Fruit fly (Drosophila melanogaster) whole organism, embryonic: ENCODE results near the gene cni.

Source experiments
- Antp ChIP-seq: fragments of 200-800 bp; sonication (Bioruptor generic); optimal IDR thresholded peaks from 3 replicates; lab custom pipeline; 2016; ENCODE audit warnings: missing biosample characterization, missing genetic modification characterization
- Awh ChIP-seq: fragments of 200-800 bp; sonication (Bioruptor generic); IDR thresholded peaks from 2 replicates; pipeline ENCODE4, ENCODE4 v1.3.6; 2022; ENCODE audit warnings: missing biosample characterization, missing genetic modification characterization
- B-H1 ChIP-seq: fragments of 200-800 bp; sonication (Bioruptor generic); IDR thresholded peaks from 3 replicates; pipeline ENCODE4 v1.3.6; 2022; ENCODE audit warnings: missing biosample characterization, missing genetic modification characterization
- Blimp-1 ChIP-seq: fragments of 200-800 bp; sonication (Bioruptor generic); optimal IDR thresholded peaks from 3 replicates; lab custom pipeline; 2018; ENCODE audit warnings: missing biosample characterization, missing genetic modification characterization, mild to moderate bottlenecking, moderate library complexity, missing genetic modification reagents
- C15 ChIP-seq: fragments of 200-800 bp; sonication (Bioruptor generic); IDR thresholded peaks from 3 replicates; pipeline ENCODE4 v1.3.6; 2022; ENCODE audit warnings: missing biosample characterization, missing genetic modification characterization
- CG12155 ChIP-seq: fragments of 200-800 bp; sonication (Bioruptor generic); optimal IDR thresholded peaks from 3 replicates; lab custom pipeline; 2016; ENCODE audit warnings: missing biosample characterization, missing genetic modification characterization
- CG12769 ChIP-seq: fragments of 200-800 bp; sonication (Bioruptor generic); optimal IDR thresholded peaks from 2 replicates; lab custom pipeline; 2019; ENCODE audit warnings: missing biosample characterization, mild to moderate bottlenecking, missing genetic modification characterization, moderate library complexity
- CG14710 ChIP-seq: fragments of 200-800 bp; sonication (Bioruptor generic); optimal IDR thresholded peaks from 3 replicates; lab custom pipeline; 2019; ENCODE audit warnings: missing biosample characterization, mild to moderate bottlenecking, missing genetic modification characterization, moderate library complexity
- CG15601 ChIP-seq: fragments of 200-800 bp; sonication (Bioruptor generic); optimal IDR thresholded peaks from 3 replicates; lab custom pipeline; 2019; ENCODE audit warnings: missing biosample characterization, mild to moderate bottlenecking, missing genetic modification characterization, moderate library complexity
- CG15696 ChIP-seq: fragments of 200-800 bp; sonication (Bioruptor generic); optimal IDR thresholded peaks from 2 replicates; lab custom pipeline; 2019; ENCODE audit warnings: missing biosample characterization, mild to moderate bottlenecking, missing genetic modification characterization, moderate library complexity
- CG17385 ChIP-seq: fragments of 200-800 bp; sonication (Bioruptor generic); optimal IDR thresholded peaks from 3 replicates; lab custom pipeline; 2018; ENCODE audit warnings: missing biosample characterization, mild to moderate bottlenecking, missing genetic modification characterization
- CG30403 ChIP-seq: fragments of 200-800 bp; sonication (Bioruptor generic); optimal IDR thresholded peaks from 3 replicates; lab custom pipeline; 2016; ENCODE audit warnings: missing biosample characterization, missing genetic modification characterization
- CG3281 ChIP-seq: fragments of 200-800 bp; sonication (Bioruptor generic); optimal IDR thresholded peaks from 3 replicates; lab custom pipeline; 2017; ENCODE audit warnings: missing biosample characterization, mild to moderate bottlenecking, missing genetic modification characterization
- CG34376 ChIP-seq: fragments of 200-800 bp; sonication (Bioruptor generic); optimal IDR thresholded peaks from 2 replicates; lab custom pipeline; 2018; ENCODE audit warnings: missing biosample characterization, mild to moderate bottlenecking, missing genetic modification characterization
- CG6765 ChIP-seq: fragments of 200-800 bp; sonication (Bioruptor generic); optimal IDR thresholded peaks from 3 replicates; lab custom pipeline; 2017; ENCODE audit warnings: missing biosample characterization, mild to moderate bottlenecking, missing genetic modification characterization
- CG6854 ChIP-seq: fragments of 200-800 bp; sonication (Bioruptor generic); optimal IDR thresholded peaks from 3 replicates; lab custom pipeline; 2017; ENCODE audit warnings: missing biosample characterization, mild to moderate bottlenecking, missing genetic modification characterization
- CG7372 ChIP-seq: fragments of 200-800 bp; sonication (Bioruptor generic); IDR thresholded peaks from 2 replicates; pipeline ENCODE4 v1.3.6; 2022; ENCODE audit warnings: missing biosample characterization, missing genetic modification characterization
- CG7556 ChIP-seq: fragments of 200-800 bp; sonication (Bioruptor generic); optimal IDR thresholded peaks from 2 replicates; lab custom pipeline; 2017; ENCODE audit warnings: missing biosample characterization, mild to moderate bottlenecking, missing genetic modification characterization
- CG9609 ChIP-seq: fragments of 200-800 bp; sonication (Bioruptor generic); optimal IDR thresholded peaks from 3 replicates; lab custom pipeline; 2016; ENCODE audit warnings: missing biosample characterization, missing genetic modification characterization
- CG9727 ChIP-seq: fragments of 200-800 bp; sonication (Bioruptor generic); optimal IDR thresholded peaks from 3 replicates; lab custom pipeline; 2017; ENCODE audit warnings: missing biosample characterization, mild to moderate bottlenecking, missing genetic modification characterization
- CHES-1-like ChIP-seq: fragments of 200-800 bp; sonication (Bioruptor generic); optimal IDR thresholded peaks from 2 replicates; lab custom pipeline; 2016; ENCODE audit warnings: missing biosample characterization, missing genetic modification characterization
- D19A ChIP-seq: fragments of 200-800 bp; optimal IDR thresholded peaks from 3 replicates; lab custom pipeline; 2019; ENCODE audit warnings: missing biosample characterization, mild to moderate bottlenecking, missing genetic modification characterization, moderate library complexity
- Drgx ChIP-seq: fragments of 200-800 bp; sonication (Bioruptor generic); IDR thresholded peaks from 2 replicates; pipeline ENCODE4 v1.3.6; 2022; ENCODE audit warnings: missing biosample characterization, missing genetic modification characterization
- Eip74EF ChIP-seq, 2 experiments: fragments of 200-800 bp in 1 of 2; fragments of >200 bp in 1 of 2; sonication (Bioruptor generic) in 1 of 2; optimal IDR thresholded peaks; 2 replicates each; lab custom pipeline; 2017 to 2019; ENCODE audit warnings: missing biosample characterization in 2 of 2, missing genetic modification characterization in 2 of 2, mild to moderate bottlenecking in 1 of 2, moderate library complexity in 1 of 2
- Fer1 ChIP-seq: fragments of 200-800 bp; sonication (Bioruptor generic); optimal IDR thresholded peaks from 2 replicates; lab custom pipeline; 2017; ENCODE audit warnings: missing biosample characterization, mild to moderate bottlenecking, missing genetic modification characterization
- Hmr ChIP-seq: fragments of 200-800 bp; sonication (Bioruptor generic); optimal IDR thresholded peaks from 3 replicates; lab custom pipeline; 2017; ENCODE audit warnings: mild to moderate bottlenecking, missing biosample characterization, missing genetic modification reagents, missing genetic modification characterization
- Lpt ChIP-seq: fragments of >200 bp; optimal IDR thresholded peaks from 2 replicates; lab custom pipeline; 2018; ENCODE audit warnings: missing biosample characterization, missing genetic modification characterization
- NC2β ChIP-seq: fragments of 200-800 bp; sonication (Bioruptor generic); optimal IDR thresholded peaks from 2 replicates; lab custom pipeline; 2016; ENCODE audit warnings: missing biosample characterization, missing genetic modification characterization
- NFAT ChIP-seq: fragments of 200-800 bp; sonication (Bioruptor generic); IDR thresholded peaks from 2 replicates; pipeline ENCODE4 v1.3.6; 2022; ENCODE audit warnings: missing biosample characterization, missing genetic modification characterization
- Taf1 ChIP-seq: fragments of 200-800 bp; sonication (Bioruptor generic); IDR thresholded peaks from 2 replicates; pipeline ENCODE4 v1.3.6; 2022; ENCODE audit warnings: missing biosample characterization, missing genetic modification characterization
- ap ChIP-seq: fragments of 200-800 bp; sonication (Bioruptor generic); IDR thresholded peaks from 2 replicates; pipeline ENCODE4 v1.3.6; 2022; ENCODE audit warnings: missing biosample characterization, missing genetic modification characterization
- ash1 ChIP-seq: fragments of 200-800 bp; sonication (Bioruptor generic); optimal IDR thresholded peaks from 2 replicates; lab custom pipeline; 2018; ENCODE audit warnings: missing biosample characterization, mild to moderate bottlenecking, missing genetic modification characterization
- bowl ChIP-seq: fragments of 200-800 bp; sonication (Bioruptor generic); IDR thresholded peaks from 2 replicates; pipeline ENCODE4 v1.3.6; 2022; ENCODE audit warnings: missing biosample characterization, missing genetic modification characterization
- dan ChIP-seq: fragments of 200-800 bp; sonication (Bioruptor generic); IDR thresholded peaks from 2 replicates; pipeline ENCODE4 v1.3.6; 2022; ENCODE audit warnings: missing biosample characterization, missing genetic modification characterization
- dmrt11E ChIP-seq: fragments of 200-800 bp; sonication (Bioruptor generic); optimal IDR thresholded peaks from 3 replicates; lab custom pipeline; 2018; ENCODE audit warnings: missing biosample characterization, mild to moderate bottlenecking, missing genetic modification characterization, moderate library complexity
- exex ChIP-seq: fragments of 200-800 bp; sonication (Bioruptor generic); optimal IDR thresholded peaks from 4 replicates; lab custom pipeline; 2018; ENCODE audit warnings: missing biosample characterization, mild to moderate bottlenecking, missing genetic modification characterization, moderate library complexity
- fd102C ChIP-seq: fragments of 200-800 bp; sonication (Bioruptor generic); optimal IDR thresholded peaks from 2 replicates; lab custom pipeline; 2018; ENCODE audit warnings: missing biosample characterization, mild to moderate bottlenecking, missing genetic modification characterization, moderate library complexity
- fd96Cb ChIP-seq: fragments of 200-800 bp; sonication (Bioruptor generic); optimal IDR thresholded peaks from 2 replicates; lab custom pipeline; 2018; ENCODE audit warnings: missing biosample characterization, mild to moderate bottlenecking, missing genetic modification characterization, moderate library complexity
- gro ChIP-seq: fragments of 200-800 bp; sonication (Bioruptor generic); optimal IDR thresholded peaks from 2 replicates; lab custom pipeline; 2016; ENCODE audit warnings: missing biosample characterization, missing genetic modification characterization
- gt ChIP-seq: fragments of 200-800 bp; sonication (Bioruptor generic); IDR thresholded peaks from 2 replicates; pipeline ENCODE4 v1.3.6; 2022; ENCODE audit warnings: missing biosample characterization, missing genetic modification characterization
- her ChIP-seq: fragments of 200-800 bp; sonication (Bioruptor generic); optimal IDR thresholded peaks from 2 replicates; lab custom pipeline; 2016; ENCODE audit warnings: missing biosample characterization, missing genetic modification characterization
- inv ChIP-seq: fragments of 200-800 bp; sonication (Bioruptor generic); IDR thresholded peaks from 2 replicates; pipeline ENCODE4 v1.3.6; 2022; ENCODE audit warnings: missing biosample characterization, missing genetic modification characterization; ENCODE audit not compliant: partially characterized antibody
- jumu ChIP-seq: fragments of 200-800 bp; sonication (Bioruptor generic); optimal IDR thresholded peaks from 3 replicates; lab custom pipeline; 2016; ENCODE audit warnings: missing biosample characterization, missing genetic modification characterization
- kah ChIP-seq: fragments of 200-800 bp; sonication (Bioruptor generic); optimal IDR thresholded peaks from 2 replicates; lab custom pipeline; 2018; ENCODE audit warnings: missing biosample characterization, mild to moderate bottlenecking, missing genetic modification characterization
- lbe ChIP-seq: fragments of 200-800 bp; sonication (Bioruptor generic); optimal IDR thresholded peaks from 2 replicates; lab custom pipeline; 2016; ENCODE audit warnings: missing biosample characterization, mild to moderate bottlenecking, missing genetic modification characterization
- odd ChIP-seq: fragments of 200-800 bp; sonication (Bioruptor generic); optimal IDR thresholded peaks from 2 replicates; lab custom pipeline; 2017; ENCODE audit warnings: missing biosample characterization, mild to moderate bottlenecking, missing genetic modification characterization
- pan ChIP-seq, 4 experiments: fragments of >200 bp in 3 of 4; fragments of 200-800 bp in 1 of 4; sonication (Bioruptor generic) in 1 of 4; optimal IDR thresholded peaks in 3 of 4; IDR thresholded peaks in 1 of 4; 2 replicates each; pipeline versions ENCODE4 v1.3.6 to Lab custom; 2017 to 2022; ENCODE audit warnings: missing biosample characterization in 2 of 4, missing genetic modification characterization in 2 of 4, mixed read lengths in 1 of 4
- salm ChIP-seq: fragments of 200-800 bp; sonication (Bioruptor generic); optimal IDR thresholded peaks from 2 replicates; lab custom pipeline; 2018; ENCODE audit warnings: missing biosample characterization, mild to moderate bottlenecking, missing genetic modification characterization
- sens ChIP-seq: fragments of 200-800 bp; sonication (Bioruptor generic); peaks from one replicate; lab custom pipeline; 2016; ENCODE audit warnings: missing biosample characterization, missing genetic modification characterization
- shn ChIP-seq: fragments of 200-800 bp; sonication (Bioruptor generic); optimal IDR thresholded peaks from 3 replicates; lab custom pipeline; 2016; ENCODE audit warnings: missing biosample characterization, missing genetic modification characterization
- ttk ChIP-seq: fragments of 200-800 bp; sonication (Bioruptor generic); IDR thresholded peaks from 2 replicates; pipeline ENCODE4 v2.1.2; 2022; ENCODE audit warnings: missing biosample characterization, missing genetic modification characterization

The cni gene

DNA sequence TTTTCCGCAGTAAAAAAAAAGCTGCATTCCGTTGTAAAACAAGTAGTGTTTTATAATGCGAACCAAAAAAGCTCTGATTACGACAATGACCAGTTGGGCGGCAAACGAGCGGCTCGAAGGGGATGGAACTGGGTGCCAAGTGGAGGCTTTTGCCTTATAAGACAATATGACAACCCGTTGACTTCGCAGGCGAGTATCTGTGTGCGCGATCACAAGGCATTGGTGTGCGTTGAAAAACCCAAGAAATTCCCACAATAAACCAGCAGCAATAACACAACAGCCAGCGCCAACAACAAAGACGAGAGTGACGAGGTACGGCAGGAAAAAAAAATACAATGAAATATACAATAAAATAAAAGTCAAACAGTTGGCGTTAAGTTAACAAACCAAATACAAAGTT lies 4.5 kb upstream of the cni start (continued):
- TF ChIP-seq CG6854 (GFP tag; lab: Kevin White, UChicago) (peak; percentile 43), ap (GFP tag; lab: Robert Waterston, UW) (no peak), shn (no peak), NFAT (GFP tag; lab: Robert Waterston, UW) (0 out of 2 replicates have a peak, but pooled peaks have one; percentile 43), CG34376 (GFP tag; lab: Kevin White, UChicago) (peak; percentile 87), gt (GFP tag; lab: Robert Waterston, UW) (no peak), CG9727 (no peak), CG7556 (GFP tag; lab: Kevin White, UChicago) (no peak), bowl (GFP tag; lab: Robert Waterston, UW) (0 out of 2 replicates have a peak, but pooled peaks have one; percentile 28), CG30403 (GFP tag; lab: Kevin White, UChicago) (no peak), Blimp-1 (no peak), B-H1 (GFP tag; lab: Robert Waterston, UW) (no peak), CG12769 (tag; lab: Kevin White, UChicago) (peak; percentile 79), Awh (GFP tag; lab: Robert Waterston, UW) (no peak), Hmr (GFP tag; lab: Kevin White, UChicago) (peak; percentile 41), odd (GFP tag; lab: Kevin White, UChicago) (peak; percentile 5), Antp (GFP tag; lab: Kevin White, UChicago) (no peak), Taf1 (GFP tag; lab: Robert Waterston, UW) (no peak), CG15601 (tag; lab: Kevin White, UChicago) (no peak), CG17385 (GFP tag; lab: Kevin White, UChicago) (peak; percentile 17), sens (peak; percentile 49), NC2β (GFP tag; lab: Kevin White, UChicago) (no peak), C15 (GFP tag; lab: Robert Waterston, UW) (no peak), inv (GFP tag; lab: Robert Waterston, UW) (no peak), D19A (no peak), Fer1 (peak; percentile 9), CG7372 (no peak), Eip74EF (GFP tag; optimal IDR thresholded peaks at IDR 0.05; lab: Kevin White, UChicago) (peak in 1 of 2 experiments; percentile 37), kah (GFP tag; lab: Kevin White, UChicago) (no peak), Drgx (GFP tag; lab: Robert Waterston, UW) (peak; percentile 45), her (GFP tag; lab: Kevin White, UChicago) (no peak), exex (peak; percentile 62), CG3281 (GFP tag; lab: Kevin White, UChicago) (peak; percentile 16), CG15696 (tag; lab: Kevin White, UChicago) (no peak), CG6765 (GFP tag; lab: Kevin White, UChicago) (no peak), salm (tag; lab: Kevin White, UChicago) (no peak), dan (no peak), ttk (GFP tag; lab: Robert Waterston, UW) (no peak), CG9609 (GFP tag; lab: Kevin White, UChicago) (no peak), CG12155 (GFP tag; lab: Kevin White, UChicago) (no peak), Lpt (GFP tag; lab: Kevin White, UChicago) (no peak), CG14710 (tag; lab: Kevin White, UChicago) (no peak), dmrt11E (tag; lab: Kevin White, UChicago) (no peak), gro (GFP tag; lab: Kevin White, UChicago) (peak; percentile 50), pan (optimal IDR thresholded peaks at IDR 0.05; lab: Kevin White, UChicago) (no peak), pan (GFP tag; optimal IDR thresholded peaks at IDR 0.05 in 1 of 2, IDR thresholded peaks at IDR 0.05 in 1 of 2) (peak in 1 of 2 experiments; percentile 12), ash1 (GFP tag; lab: Kevin White, UChicago) (no peak), CHES-1-like (GFP tag; lab: Kevin White, UChicago) (no peak), jumu (no peak), lbe (GFP tag; lab: Kevin White, UChicago) (peak; percentile 3), fd102C (no peak), fd96Cb (tag; lab: Kevin White, UChicago) (no peak)
